Worm (Caenorhabditis elegans) whole organism, early embryonic: ENCODE results near the gene nhr-263.
"Not testable (repeated sequence)": the region's sequence is repeated elsewhere in the genome, so short reads cannot be mapped to it uniquely, and the experiment has no call there.

Experiments
- B0310.2 ChIP-seq: sonication (generic microtip); optimal IDR thresholded peaks from 2 replicates; lab custom pipeline; 2016; ENCODE audit warnings: mild to moderate bottlenecking, missing genetic modification characterization, missing compliant biosample characterization
- F13C5.2 ChIP-seq: sonication (generic microtip); optimal IDR thresholded peaks from 2 replicates; lab custom pipeline; 2017; ENCODE audit warnings: mild to moderate bottlenecking, missing genetic modification characterization, inconsistent platforms, missing compliant biosample characterization
- aly-1 ChIP-seq: sonication (generic microtip); optimal IDR thresholded peaks from 2 replicates; lab custom pipeline; 2016; ENCODE audit warnings: missing genetic modification characterization, missing compliant biosample characterization
- ama-1 ChIP-seq: fragments of 150-350 bp; optimal IDR thresholded peaks from 2 replicates; lab custom pipeline; 2014
- ceh-13 ChIP-seq: fragments of 200-800 bp; sonication (Bioruptor generic); optimal IDR thresholded peaks from 2 replicates; lab custom pipeline; 2018; ENCODE audit warnings: mild to moderate bottlenecking, missing genetic modification characterization, missing compliant biosample characterization
- ceh-36 ChIP-seq: sonication (generic microtip); optimal IDR thresholded peaks from 2 replicates; lab custom pipeline; 2016; ENCODE audit warnings: missing genetic modification characterization, inconsistent platforms, missing compliant biosample characterization
- ets-7 ChIP-seq: sonication (generic microtip); optimal IDR thresholded peaks from 2 replicates; lab custom pipeline; 2016; ENCODE audit warnings: missing genotype, missing genetic modification characterization, missing compliant biosample characterization
- flt-1 ChIP-seq: fragments of 200-800 bp; sonication (Bioruptor generic); IDR thresholded peaks from 2 replicates; pipeline ENCODE4 v1.3.6; 2022; ENCODE audit warnings: missing genetic modification characterization, missing compliant biosample characterization
- hmbx-1 ChIP-seq: sonication (generic microtip); optimal IDR thresholded peaks from 2 replicates; lab custom pipeline; 2016; ENCODE audit warnings: mild to moderate bottlenecking, missing genetic modification characterization, missing compliant biosample characterization
- hmg-4 ChIP-seq: fragments of 200-800 bp; sonication (Bioruptor generic); optimal IDR thresholded peaks from 2 replicates; lab custom pipeline; 2018; ENCODE audit warnings: mild to moderate bottlenecking, missing genetic modification characterization, missing compliant biosample characterization
- hnd-1 ChIP-seq: sonication (generic microtip); optimal IDR thresholded peaks from 2 replicates; lab custom pipeline; 2016; ENCODE audit warnings: missing genetic modification characterization, missing compliant biosample characterization
- pes-1 ChIP-seq: fragments of 200-800 bp; sonication (Bioruptor generic); IDR thresholded peaks from 2 replicates; pipeline ENCODE4 v1.3.6; 2022; ENCODE audit warnings: missing genetic modification reagents, missing genetic modification characterization, missing compliant biosample characterization
- scrt-1 ChIP-seq: fragments of 200-800 bp; sonication (Bioruptor generic); IDR thresholded peaks from 2 replicates; pipeline ENCODE4 v1.3.6; 2022; ENCODE audit warnings: missing genetic modification characterization, missing compliant biosample characterization
- sea-1 ChIP-seq: fragments of 200-800 bp; sonication (Bioruptor generic); conservative IDR thresholded peaks from 2 replicates; pipeline ENCODE4 v1.3.6; 2022; ENCODE audit warnings: missing genetic modification characterization, missing compliant biosample characterization
- tbx-11 ChIP-seq: fragments of 200-800 bp; sonication (Bioruptor generic); IDR thresholded peaks from 2 replicates; pipeline ENCODE4 v1.3.6; 2022; ENCODE audit warnings: missing genetic modification characterization, missing compliant biosample characterization
- tbx-37 ChIP-seq: fragments of 200-800 bp; sonication (Bioruptor generic); conservative IDR thresholded peaks from 2 replicates; pipeline ENCODE4 v1.3.6; 2022; ENCODE audit warnings: missing genetic modification reagents, missing genetic modification characterization, missing compliant biosample characterization
- tra-4 ChIP-seq: sonication (generic microtip); optimal IDR thresholded peaks from 2 replicates; lab custom pipeline; 2017; ENCODE audit warnings: missing genetic modification characterization, missing compliant biosample characterization

Gene nhr-263

DNA sequence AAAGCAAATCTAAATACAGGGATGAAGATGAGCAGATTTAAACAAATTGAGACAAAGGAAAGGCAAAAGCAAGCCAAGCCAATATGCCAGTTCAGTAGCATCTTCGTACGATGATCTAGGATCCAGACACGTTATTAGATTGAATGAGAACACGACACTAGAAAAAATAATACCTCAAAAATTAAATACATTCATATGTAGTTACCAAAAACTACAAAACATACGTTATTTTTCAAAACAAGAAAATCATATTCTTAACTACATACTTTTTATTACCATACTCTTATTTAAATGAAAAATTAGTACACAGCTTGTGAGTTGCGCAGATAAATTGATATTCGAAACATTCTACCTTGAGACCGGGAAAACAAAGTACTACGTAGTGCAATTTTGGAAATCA is 28.6 kb downstream of the nhr-263 start, which contains the start of gene srx-6:
Gene srx-6 (minus strand): TSS at position 101 of the 400 bp plus-strand sequence.
- TF ChIP-seq flt-1 (GFP tag; lab: Robert Waterston, UW) (no peak), sea-1 (no peak), hmg-4 (GFP tag; lab: Kevin White, UChicago) (no peak), B0310.2 (tag; lab: Kevin White, UChicago) (no peak), tra-4 (no peak), ceh-13 (GFP tag; lab: Kevin White, UChicago) (no peak), aly-1 (tag; lab: Kevin White, UChicago) (no peak), hnd-1 (tag; lab: Kevin White, UChicago) (no peak), F13C5.2 (tag; lab: Kevin White, UChicago) (no peak)

DNA sequence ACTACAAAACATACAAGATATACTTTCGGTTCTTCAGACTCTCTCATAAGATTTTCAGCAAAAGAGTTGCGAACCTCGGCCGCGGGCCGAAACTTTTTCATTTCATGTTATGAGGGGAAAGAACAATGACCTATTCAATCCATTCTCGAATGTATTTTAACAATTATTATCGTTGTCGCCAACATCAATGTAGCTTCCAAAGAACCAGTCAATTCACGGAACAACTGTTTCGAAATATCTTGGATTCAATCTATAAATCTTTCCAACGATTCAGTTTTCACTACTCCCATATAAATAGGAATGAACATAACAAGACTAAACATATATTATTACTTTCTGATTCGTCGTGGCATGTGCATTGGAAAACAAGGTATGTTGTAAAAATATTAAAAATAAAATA is 34.8 kb downstream of the nhr-263 start, which contains the start of gene F07G11.1:
Gene F07G11.1 (plus strand): TSS at position 301 of the 400 bp plus-strand sequence.
- no peak for TF ChIP-seq flt-1 (GFP tag; lab: Robert Waterston, UW)
- no peak for TF ChIP-seq hmbx-1 (tag; lab: Kevin White, UChicago)
- TF ChIP-seq tra-4 = no peak
- TF ChIP-seq ceh-36 (tag; lab: Kevin White, UChicago) = no peak
- no peak for TF ChIP-seq ceh-13 (GFP tag; lab: Kevin White, UChicago)
- no peak for TF ChIP-seq scrt-1 (GFP tag; lab: Robert Waterston, UW)
- TF ChIP-seq sea-1 = no peak
- TF ChIP-seq tbx-37 (GFP tag; lab: Robert Waterston, UW) = no peak
- TF ChIP-seq ets-7 (tag; lab: Kevin White, UChicago) = no peak
- no peak for TF ChIP-seq hnd-1 (tag; lab: Kevin White, UChicago)
- TF ChIP-seq aly-1 (tag; lab: Kevin White, UChicago) = no peak
- TF ChIP-seq ama-1 (lab: Kevin White, UChicago) = no peak

DNA sequence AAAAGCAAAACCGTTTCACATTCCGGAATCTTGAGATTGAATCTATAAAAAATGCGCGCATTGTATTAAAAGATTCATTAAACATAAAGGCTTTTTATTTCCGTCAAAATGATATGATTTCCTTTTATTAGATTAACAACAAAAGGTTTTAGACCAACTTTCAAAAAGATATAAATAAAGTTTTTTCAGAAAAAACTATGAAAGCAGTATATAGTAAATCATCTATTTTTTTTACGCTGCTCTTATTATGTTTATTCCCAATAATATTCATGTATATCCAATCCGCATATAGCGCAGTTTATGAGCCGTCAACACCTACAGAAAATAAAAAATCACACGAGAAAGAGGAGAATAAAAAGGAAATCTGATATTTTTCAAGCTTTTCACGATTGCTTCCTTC is 37.3 kb downstream of the nhr-263 start, which contains the start of gene F07G11.2:
Gene F07G11.2 (plus strand): TSS at position 301 of the 400 bp plus-strand sequence.
- TF ChIP-seq sea-1; ceh-36 (tag; lab: Kevin White, UChicago); ets-7 (tag; lab: Kevin White, UChicago): not testable (repeated sequence)

ce11 chrV:7298463-7298862 is 43.4 kb downstream of the nhr-263 start, which contains the start of gene F07G11.3:
Gene F07G11.3 (plus strand): TSS chrV:7298763.
- TF ChIP-seq hnd-1 (tag; lab: Kevin White, UChicago) (no peak), pes-1 (no peak), hmbx-1 (tag; lab: Kevin White, UChicago) (no peak), ceh-13 (GFP tag; lab: Kevin White, UChicago) (no peak), ets-7 (tag; lab: Kevin White, UChicago) (no peak), F13C5.2 (tag; lab: Kevin White, UChicago) (no peak), B0310.2 (tag; lab: Kevin White, UChicago) (no peak), tbx-37 (GFP tag; lab: Robert Waterston, UW) (no peak), hmg-4 (GFP tag; lab: Kevin White, UChicago) (no peak), ama-1 (lab: Kevin White, UChicago) (no peak), aly-1 (tag; lab: Kevin White, UChicago) (no peak), scrt-1 (GFP tag; lab: Robert Waterston, UW) (no peak)

ce11 chrV:7297263-7297662 is 44.6 kb downstream of the nhr-263 start, which contains the start of gene srj-32:
Gene srj-32 (minus strand): TSS chrV:7297363.
- no peak for TF ChIP-seq hnd-1 (tag; lab: Kevin White, UChicago)
- no peak for TF ChIP-seq ama-1 (lab: Kevin White, UChicago)
- no peak for TF ChIP-seq ets-7 (tag; lab: Kevin White, UChicago)
- TF ChIP-seq ceh-13 (GFP tag; lab: Kevin White, UChicago) = no peak
- TF ChIP-seq scrt-1 (GFP tag; lab: Robert Waterston, UW) = no peak
- no peak for TF ChIP-seq tra-4
- TF ChIP-seq flt-1 (GFP tag; lab: Robert Waterston, UW) = no peak

DNA sequence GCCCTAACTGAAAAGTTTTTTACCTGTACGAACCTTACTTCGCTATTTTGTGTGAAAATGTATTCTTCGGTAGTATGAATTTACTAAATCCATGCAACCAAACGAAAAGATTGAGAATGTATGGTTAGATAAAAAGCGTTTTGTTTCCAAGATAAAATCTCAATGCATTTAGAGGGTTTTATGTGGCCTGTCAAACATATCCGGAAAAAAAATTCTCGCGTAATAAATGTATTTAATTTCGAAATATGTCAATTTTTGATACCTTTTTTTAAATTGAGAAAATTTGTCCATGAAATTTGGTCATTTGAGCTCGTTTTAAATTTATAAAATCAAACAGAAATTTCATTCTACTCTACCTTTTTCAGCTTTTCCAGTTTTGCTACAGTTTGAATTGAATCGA is 46.6 kb downstream of the nhr-263 start, which contains the start of gene F07G11.4:
Gene F07G11.4 (minus strand): TSS at position 101 of the 400 bp plus-strand sequence.
- TF ChIP-seq ets-7 (tag; lab: Kevin White, UChicago) = no peak
- no peak for TF ChIP-seq B0310.2 (tag; lab: Kevin White, UChicago)
- TF ChIP-seq hnd-1 (tag; lab: Kevin White, UChicago) = no peak
- no peak for TF ChIP-seq ceh-36 (tag; lab: Kevin White, UChicago)
- no peak for TF ChIP-seq hmg-4 (GFP tag; lab: Kevin White, UChicago)
- no peak for TF ChIP-seq aly-1 (tag; lab: Kevin White, UChicago)
- TF ChIP-seq ama-1 (lab: Kevin White, UChicago) = no peak
- no peak for TF ChIP-seq tbx-11 (GFP tag; lab: Robert Waterston, UW)
